Fruit fly (Drosophila melanogaster) whole organism, embryonic: ENCODE results near the gene CG9919.

Source experiments
- B-H1 ChIP-seq: fragments of 200-800 bp; sonication (Bioruptor generic); IDR thresholded peaks from 3 replicates; pipeline ENCODE4 v1.3.6; 2022; ENCODE audit warnings: missing biosample characterization, missing genetic modification characterization
- Blimp-1 ChIP-seq: fragments of 200-800 bp; sonication (Bioruptor generic); optimal IDR thresholded peaks from 3 replicates; lab custom pipeline; 2018; ENCODE audit warnings: missing biosample characterization, missing genetic modification characterization, mild to moderate bottlenecking, moderate library complexity, missing genetic modification reagents
- CG10209 ChIP-seq: fragments of 200-800 bp; sonication (Bioruptor generic); optimal IDR thresholded peaks from 3 replicates; lab custom pipeline; 2017; ENCODE audit warnings: missing biosample characterization, mild to moderate bottlenecking, missing genetic modification characterization, missing genetic modification reagents
- CG10431 ChIP-seq: fragments of 200-800 bp; sonication (Bioruptor generic); optimal IDR thresholded peaks from 3 replicates; lab custom pipeline; 2018; ENCODE audit warnings: missing biosample characterization, mild to moderate bottlenecking, missing genetic modification characterization
- CG11695 ChIP-seq: fragments of 200-800 bp; sonication (Bioruptor generic); IDR thresholded peaks from 3 replicates; pipeline ENCODE4 v1.3.6; 2022; ENCODE audit warnings: missing biosample characterization, missing genetic modification characterization
- CG12219 ChIP-seq: fragments of 200-800 bp; sonication (Bioruptor generic); optimal IDR thresholded peaks from 3 replicates; lab custom pipeline; 2018; ENCODE audit warnings: missing biosample characterization, mild to moderate bottlenecking, missing genetic modification characterization
- CG13775 ChIP-seq: fragments of 200-800 bp; sonication (Bioruptor generic); optimal IDR thresholded peaks from 3 replicates; lab custom pipeline; 2017; ENCODE audit warnings: missing biosample characterization, mild to moderate bottlenecking, missing genetic modification characterization
- CG15011 ChIP-seq: fragments of 200-800 bp; sonication (Bioruptor generic); optimal IDR thresholded peaks from 3 replicates; lab custom pipeline; 2018; ENCODE audit warnings: missing biosample characterization, mild to moderate bottlenecking, missing genetic modification characterization
- CG15696 ChIP-seq: fragments of 200-800 bp; sonication (Bioruptor generic); optimal IDR thresholded peaks from 2 replicates; lab custom pipeline; 2019; ENCODE audit warnings: missing biosample characterization, mild to moderate bottlenecking, missing genetic modification characterization, moderate library complexity
- CG17568 ChIP-seq: fragments of 200-800 bp; sonication (Bioruptor generic); optimal IDR thresholded peaks from 2 replicates; lab custom pipeline; 2018; ENCODE audit warnings: missing biosample characterization, mild to moderate bottlenecking, missing genetic modification characterization, moderate library complexity
- CG18599 ChIP-seq: fragments of 200-800 bp; sonication (Bioruptor generic); optimal IDR thresholded peaks from 3 replicates; lab custom pipeline; 2017; ENCODE audit warnings: missing biosample characterization, missing genetic modification characterization, mild to moderate bottlenecking, moderate library complexity, missing genetic modification reagents
- CG2678 ChIP-seq: fragments of 200-800 bp; sonication (Bioruptor generic); optimal IDR thresholded peaks from 3 replicates; lab custom pipeline; 2019; ENCODE audit warnings: missing biosample characterization, mild to moderate bottlenecking, missing genetic modification characterization, moderate library complexity
- CG2889 ChIP-seq: fragments of 200-800 bp; sonication (Bioruptor generic); IDR thresholded peaks from 3 replicates; pipeline ENCODE4 v1.3.6; 2022; ENCODE audit warnings: missing biosample characterization, missing genetic modification characterization
- CG30403 ChIP-seq: fragments of 200-800 bp; sonication (Bioruptor generic); optimal IDR thresholded peaks from 3 replicates; lab custom pipeline; 2016; ENCODE audit warnings: missing biosample characterization, missing genetic modification characterization
- CG30431 ChIP-seq: fragments of 200-800 bp; sonication (Bioruptor generic); optimal IDR thresholded peaks from 2 replicates; lab custom pipeline; 2017; ENCODE audit warnings: missing biosample characterization, missing genetic modification characterization
- CG3065 ChIP-seq: fragments of 200-800 bp; sonication (Bioruptor generic); optimal IDR thresholded peaks from 2 replicates; lab custom pipeline; 2016; ENCODE audit warnings: missing biosample characterization, missing genetic modification characterization
- CG34422 ChIP-seq: fragments of 200-800 bp; sonication (Bioruptor generic); IDR thresholded peaks from 3 replicates; pipeline ENCODE4 v1.3.6; 2022; ENCODE audit warnings: missing biosample characterization, missing genetic modification characterization
- CG4328 ChIP-seq: fragments of 200-800 bp; sonication (Bioruptor generic); optimal IDR thresholded peaks from 3 replicates; lab custom pipeline; 2017; ENCODE audit warnings: missing biosample characterization, missing genetic modification reagents, missing genetic modification characterization
- CG43689 ChIP-seq: fragments of 200-800 bp; sonication (Bioruptor generic); IDR thresholded peaks from 2 replicates; pipeline ENCODE4 v1.3.6; 2022; ENCODE audit warnings: missing biosample characterization, missing genetic modification characterization
- CG6791 ChIP-seq: fragments of 200-800 bp; sonication (Bioruptor generic); IDR thresholded peaks from 3 replicates; pipeline ENCODE4 v1.3.6; 2022; ENCODE audit warnings: missing biosample characterization, missing genetic modification characterization; ENCODE audit not compliant: partially characterized antibody
- CG7556 ChIP-seq: fragments of 200-800 bp; sonication (Bioruptor generic); optimal IDR thresholded peaks from 2 replicates; lab custom pipeline; 2017; ENCODE audit warnings: missing biosample characterization, mild to moderate bottlenecking, missing genetic modification characterization
- CG8944 ChIP-seq: fragments of 200-800 bp; sonication (Bioruptor generic); optimal IDR thresholded peaks from 3 replicates; lab custom pipeline; 2016; ENCODE audit warnings: missing biosample characterization, missing genetic modification characterization
- CG9215 ChIP-seq: fragments of 200-800 bp; sonication (Bioruptor generic); IDR thresholded peaks from 2 replicates; pipeline ENCODE4 v1.3.6; 2022; ENCODE audit warnings: missing biosample characterization, missing genetic modification characterization
- CG9797 ChIP-seq: fragments of 200-800 bp; sonication (Bioruptor generic); optimal IDR thresholded peaks from 3 replicates; lab custom pipeline; 2018; ENCODE audit warnings: missing biosample characterization, mild to moderate bottlenecking, missing genetic modification characterization
- Chrac-16 ChIP-seq: fragments of 200-800 bp; sonication (Bioruptor generic); optimal IDR thresholded peaks from 3 replicates; lab custom pipeline; 2016; ENCODE audit warnings: missing biosample characterization, missing genetic modification characterization
- D19A ChIP-seq: fragments of 200-800 bp; optimal IDR thresholded peaks from 3 replicates; lab custom pipeline; 2019; ENCODE audit warnings: missing biosample characterization, mild to moderate bottlenecking, missing genetic modification characterization, moderate library complexity
- H2.0 ChIP-seq: fragments of 200-800 bp; sonication (Bioruptor generic); IDR thresholded peaks from 2 replicates; pipeline ENCODE4 v1.3.6; 2022; ENCODE audit warnings: missing biosample characterization, missing genetic modification characterization
- HLHmδ ChIP-seq: fragments of 200-800 bp; sonication (Bioruptor generic); optimal IDR thresholded peaks from 2 replicates; lab custom pipeline; 2018; ENCODE audit warnings: missing biosample characterization, mild to moderate bottlenecking, missing genetic modification characterization, moderate library complexity
- HmgD ChIP-seq: fragments of 200-800 bp; sonication (Bioruptor generic); optimal IDR thresholded peaks from 3 replicates; lab custom pipeline; 2016; ENCODE audit warnings: missing biosample characterization, missing genetic modification characterization
- Med ChIP-seq: fragments of 200-800 bp; sonication (Bioruptor generic); peaks from one replicate; lab custom pipeline; 2016; ENCODE audit warnings: missing biosample characterization, missing genetic modification characterization, mild to moderate bottlenecking, inconsistent platforms, moderate library complexity
- Oli ChIP-seq: fragments of 200-800 bp; sonication (Bioruptor generic); optimal IDR thresholded peaks from 2 replicates; lab custom pipeline; 2018; ENCODE audit warnings: missing biosample characterization, mild to moderate bottlenecking, missing genetic modification characterization, moderate library complexity
- Spps ChIP-seq: fragments of 200-800 bp; sonication (Bioruptor generic); optimal IDR thresholded peaks from 2 replicates; lab custom pipeline; 2018; ENCODE audit warnings: missing biosample characterization, mild to moderate bottlenecking, missing genetic modification characterization
- ase ChIP-seq: fragments of 200-800 bp; sonication (Bioruptor generic); IDR thresholded peaks from 3 replicates; pipeline ENCODE4 v1.3.6; 2022; ENCODE audit warnings: missing biosample characterization, missing genetic modification characterization
- ato ChIP-seq: fragments of 200-800 bp; sonication (Bioruptor generic); IDR thresholded peaks from 2 replicates; pipeline ENCODE4 v1.3.6; 2022; ENCODE audit warnings: missing biosample characterization, missing genetic modification characterization; ENCODE audit not compliant: partially characterized antibody
- az2 ChIP-seq: fragments of 200-800 bp; sonication (Bioruptor generic); optimal IDR thresholded peaks from 3 replicates; lab custom pipeline; 2016; ENCODE audit warnings: missing biosample characterization, missing genetic modification characterization
- da ChIP-seq: fragments of 200-800 bp; sonication (Bioruptor generic); optimal IDR thresholded peaks from 2 replicates; lab custom pipeline; 2016; ENCODE audit warnings: missing biosample characterization, missing genetic modification characterization
- dpn ChIP-seq, 2 experiments: fragments of 200-800 bp; sonication (Bioruptor generic); optimal IDR thresholded peaks; 3 replicates each; lab custom pipeline; 2016; ENCODE audit warnings: missing biosample characterization in 2 of 2, missing genetic modification characterization in 2 of 2
- inv ChIP-seq: fragments of 200-800 bp; sonication (Bioruptor generic); IDR thresholded peaks from 2 replicates; pipeline ENCODE4 v1.3.6; 2022; ENCODE audit warnings: missing biosample characterization, missing genetic modification characterization; ENCODE audit not compliant: partially characterized antibody
- lilli ChIP-seq: fragments of 200-800 bp; sonication (Bioruptor generic); optimal IDR thresholded peaks from 3 replicates; lab custom pipeline; 2016; ENCODE audit warnings: missing biosample characterization, missing genetic modification characterization
- lmd ChIP-seq: fragments of 200-800 bp; sonication (Bioruptor generic); IDR thresholded peaks from 2 replicates; pipeline ENCODE4 v1.3.6; 2022; ENCODE audit warnings: missing biosample characterization, missing genetic modification characterization
- luna ChIP-seq: fragments of 200-800 bp; sonication (Bioruptor generic); optimal IDR thresholded peaks from 2 replicates; lab custom pipeline; 2016; ENCODE audit warnings: missing biosample characterization, missing genetic modification characterization
- maf-S ChIP-seq: fragments of 200-800 bp; sonication (Bioruptor generic); optimal IDR thresholded peaks from 2 replicates; lab custom pipeline; 2016; ENCODE audit warnings: missing biosample characterization, missing genetic modification characterization
- mirr ChIP-seq: fragments of 200-800 bp; sonication (Bioruptor generic); optimal IDR thresholded peaks from 3 replicates; lab custom pipeline; 2018; ENCODE audit warnings: missing biosample characterization, mild to moderate bottlenecking, missing genetic modification characterization
- onecut ChIP-seq: fragments of 200-800 bp; sonication (Bioruptor generic); IDR thresholded peaks from 2 replicates; pipeline ENCODE4 v1.3.6; 2022; ENCODE audit warnings: missing biosample characterization, missing genetic modification characterization
- pros ChIP-seq: fragments of 200-800 bp; sonication (Bioruptor generic); optimal IDR thresholded peaks from 3 replicates; lab custom pipeline; 2019; ENCODE audit warnings: missing biosample characterization, mild to moderate bottlenecking, missing genetic modification characterization, moderate library complexity
- sqz ChIP-seq: fragments of 200-800 bp; sonication (Bioruptor generic); optimal IDR thresholded peaks from 3 replicates; lab custom pipeline; 2018; ENCODE audit warnings: missing biosample characterization, mild to moderate bottlenecking, missing genetic modification characterization
- ttk ChIP-seq: fragments of 200-800 bp; sonication (Bioruptor generic); IDR thresholded peaks from 2 replicates; pipeline ENCODE4 v2.1.2; 2022; ENCODE audit warnings: missing biosample characterization, missing genetic modification characterization
- tup ChIP-seq: fragments of 200-800 bp; sonication (Bioruptor generic); optimal IDR thresholded peaks from 2 replicates; lab custom pipeline; 2016; ENCODE audit warnings: missing biosample characterization, mild to moderate bottlenecking, missing genetic modification characterization, moderate library complexity
- vnd ChIP-seq: fragments of 200-800 bp; sonication (Bioruptor generic); IDR thresholded peaks from 3 replicates; pipeline ENCODE4 v1.3.6; 2022; ENCODE audit warnings: missing biosample characterization, missing genetic modification characterization; ENCODE audit not compliant: partially characterized antibody

CG9919 gene

dm6 chrX:16358670-16359320, 28.2 kb upstream of the CG9919 start, which contains the start of the genes U2af50 and PIG-Q (continued):
- TF ChIP-seq D19A (tag; lab: Kevin White, UChicago): peak; percentile 87
- TF ChIP-seq CG12219: peak; percentile 78
- TF ChIP-seq CG3065 (GFP tag; lab: Kevin White, UChicago): peak; percentile 84
- peak; percentile 9 for TF ChIP-seq tup
- TF ChIP-seq CG10431 (GFP tag; lab: Kevin White, UChicago): peak; percentile 63
- TF ChIP-seq luna (GFP tag; lab: Kevin White, UChicago): peak; percentile 17
- no peak for TF ChIP-seq CG30431 (GFP tag; lab: Kevin White, UChicago)
- TF ChIP-seq CG2889 (GFP tag; lab: Robert Waterston, UW): no peak
- TF ChIP-seq CG2678 (tag; lab: Kevin White, UChicago): peak; percentile 95
- TF ChIP-seq ttk (GFP tag; lab: Robert Waterston, UW): no peak; the same call in 1 of the 2 replicates
- TF ChIP-seq CG30403 (GFP tag; lab: Kevin White, UChicago): peak; percentile 87
- peak; percentile 94 for TF ChIP-seq Oli (tag; lab: Kevin White, UChicago)
- peak; percentile 79 for TF ChIP-seq sqz (GFP tag; lab: Kevin White, UChicago)
- peak; percentile 18 for TF ChIP-seq pros (GFP tag; lab: Kevin White, UChicago)
- TF ChIP-seq Med (GFP tag; lab: Kevin White, UChicago): peak; percentile 90
- no peak for TF ChIP-seq ato (GFP tag; lab: Robert Waterston, UW)
- no peak for TF ChIP-seq CG15011 (GFP tag; lab: Kevin White, UChicago)
- TF ChIP-seq CG10209 (GFP tag; lab: Kevin White, UChicago): peak; percentile 93
- TF ChIP-seq CG4328 (GFP tag; lab: Kevin White, UChicago): peak; percentile 82
- TF ChIP-seq CG9215 (GFP tag; lab: Robert Waterston, UW): no peak; the same call in 1 of the 2 replicates
- peak; percentile 83 for TF ChIP-seq onecut (GFP tag; lab: Robert Waterston, UW)
- no peak for TF ChIP-seq HLHmδ
- peak; percentile 89 for TF ChIP-seq Chrac-16 (GFP tag; lab: Kevin White, UChicago)
- TF ChIP-seq CG11695: peak; percentile 90
- no peak for TF ChIP-seq CG17568
- TF ChIP-seq CG8944 (GFP tag; lab: Kevin White, UChicago): peak; percentile 65
- TF ChIP-seq HmgD (GFP tag; lab: Kevin White, UChicago): no peak
- TF ChIP-seq inv (GFP tag; lab: Robert Waterston, UW): peak; percentile 47; the same call in 1 of the 2 replicates
- peak; percentile 53 for TF ChIP-seq maf-S (GFP tag; lab: Kevin White, UChicago)
- TF ChIP-seq az2 (GFP tag; lab: Kevin White, UChicago): peak; percentile 92
- TF ChIP-seq vnd (GFP tag; lab: Robert Waterston, UW): no peak
- peak; percentile 83 for TF ChIP-seq lilli (GFP tag; lab: Kevin White, UChicago)
- TF ChIP-seq H2.0 (GFP tag; lab: Robert Waterston, UW): peak; percentile 90
- TF ChIP-seq da: no peak
- no peak for TF ChIP-seq CG43689 (GFP tag; lab: Robert Waterston, UW)
- peak; percentile 92 for TF ChIP-seq CG18599 (GFP tag; lab: Kevin White, UChicago)
- peak; percentile 92 for TF ChIP-seq CG15696
- peak; percentile 87 for TF ChIP-seq Spps (tag; lab: Kevin White, UChicago)
- TF ChIP-seq CG13775 (GFP tag; lab: Kevin White, UChicago): peak; percentile 95
- peak; percentile 84 for TF ChIP-seq ase (GFP tag; lab: Robert Waterston, UW)
- TF ChIP-seq B-H1: peak; percentile 82; the same call in 2 of the 3 replicates
- TF ChIP-seq lmd (GFP tag; lab: Robert Waterston, UW): no peak; the same call in 1 of the 2 replicates
- TF ChIP-seq CG6791 (GFP tag; lab: Robert Waterston, UW): peak; percentile 26; the same call in 1 of the 3 replicates
- TF ChIP-seq CG9797 (GFP tag; lab: Kevin White, UChicago): no peak
- peak; percentile 90 for TF ChIP-seq Blimp-1 (GFP tag; lab: Kevin White, UChicago)
- peak; percentile 90 for TF ChIP-seq CG7556 (GFP tag; lab: Kevin White, UChicago)
- TF ChIP-seq mirr: no peak
- TF ChIP-seq dpn (GFP tag; optimal IDR thresholded peaks at IDR 0.05; lab: Kevin White, UChicago): peak; percentile 59 to 91
- peak; percentile 95; the same call in 1 of the 3 replicates for TF ChIP-seq CG34422 (GFP tag; lab: Robert Waterston, UW)
